Worm (Caenorhabditis elegans): Measurements from ENCODE around the gene T24A6.17.

ce11 chrV:3524970-3525369 lies 39.3 kb downstream of the T24A6.17 start, which contains the start of gene T24A6.7:
- no peak for TF ChIP-seq snpc-4 (tag; optimal IDR thresholded peaks at IDR 0.05)
- no peak for TF ChIP-seq ama-1 (optimal IDR thresholded peaks at IDR 0.05)
- no peak for TF ChIP-seq mbf-1 (tag; optimal IDR thresholded peaks at IDR 0.05)
- TF ChIP-seq C34F6.9 (tag; optimal IDR thresholded peaks at IDR 0.05) = no peak
- TF ChIP-seq skn-1 (tag; optimal IDR thresholded peaks at IDR 0.05) = no peak
- no peak for TF ChIP-seq dmd-4 (tag; optimal IDR thresholded peaks at IDR 0.05)

Data from whole organism, L2 larva.